Fruit fly (Drosophila melanogaster): ENCODE data around the gene CG4438.

The CG4438 gene

dm6 chr2L:9397888-9398287 is at the start of gene CG4438:
Gene CG4438 (minus strand): TSS chr2L:9397988.
- TF ChIP-seq CG6276 (GFP tag; optimal IDR thresholded peaks at IDR 0.05), result no peak
- no peak for TF ChIP-seq Gug (GFP tag; IDR thresholded peaks at IDR 0.05)
- TF ChIP-seq Lpt (GFP tag; optimal IDR thresholded peaks at IDR 0.05), result no peak
- TF ChIP-seq CG11294 (GFP tag; IDR thresholded peaks at IDR 0.05), result no peak
- TF ChIP-seq Sox14 (GFP tag; optimal IDR thresholded peaks at IDR 0.05), result no peak
- TF ChIP-seq Eip78C (GFP tag), result no peak
- TF ChIP-seq CG3032 (tag; optimal IDR thresholded peaks at IDR 0.05), result no peak
- TF ChIP-seq esn (GFP tag; optimal IDR thresholded peaks at IDR 0.05), result no peak
- TF ChIP-seq Hr39 (GFP tag; optimal IDR thresholded peaks at IDR 0.05), result no peak
- no peak for TF ChIP-seq Eip93F (GFP tag; optimal IDR thresholded peaks at IDR 0.05)
- TF ChIP-seq Eip75B (GFP tag; optimal IDR thresholded peaks at IDR 0.05), result no peak
- no peak for TF ChIP-seq CG8632 (GFP tag; optimal IDR thresholded peaks at IDR 0.05)
- TF ChIP-seq OdsH (GFP tag; optimal IDR thresholded peaks at IDR 0.05), result no peak
- no peak for TF ChIP-seq fkh (GFP tag; optimal IDR thresholded peaks at IDR 0.05)
- TF ChIP-seq eg (GFP tag; IDR thresholded peaks at IDR 0.05), result no peak
- TF ChIP-seq ss (GFP tag; optimal IDR thresholded peaks at IDR 0.05), result no peak
- no peak for TF ChIP-seq CG6854 (GFP tag; optimal IDR thresholded peaks at IDR 0.05)
- TF ChIP-seq CG8119 (GFP tag; IDR thresholded peaks at IDR 0.05), result no peak

- no peak for TF ChIP-seq CG9139 (GFP tag; optimal IDR thresholded peaks at IDR 0.05)
- TF ChIP-seq cyc (GFP tag; optimal IDR thresholded peaks at IDR 0.05), result no peak
- no peak for TF ChIP-seq CG16779 (tag; optimal IDR thresholded peaks at IDR 0.05)
- TF ChIP-seq dsx (GFP tag; optimal IDR thresholded peaks at IDR 0.05; ENCODE audit: poor library complexity, severe bottlenecking), result peak; percentile 26
- no peak for TF ChIP-seq CG3032 (tag; optimal IDR thresholded peaks at IDR 0.05)
- no peak for TF ChIP-seq CG11902 (GFP tag; optimal IDR thresholded peaks at IDR 0.05)
- TF ChIP-seq Eip78C (GFP tag), result peak; percentile 42
- TF ChIP-seq CG8119 (GFP tag; IDR thresholded peaks at IDR 0.05), result no peak
- no peak for TF ChIP-seq svp (GFP tag)
- no peak for TF ChIP-seq net (GFP tag; optimal IDR thresholded peaks at IDR 0.05)
- TF ChIP-seq CG7368 (GFP tag; optimal IDR thresholded peaks at IDR 0.05), result no peak
Observed at dm6 chr2L:9446398-9446945, 48.7 kb upstream of the CG4438 start.

dm6 chr2L:9445753-9446152 is 48.0 kb upstream of the CG4438 start:
- TF ChIP-seq CG3032 (tag; optimal IDR thresholded peaks at IDR 0.05) (no peak), achi (GFP tag; optimal IDR thresholded peaks at IDR 0.05) (no peak), Gug (GFP tag; IDR thresholded peaks at IDR 0.05) (no peak), salr (GFP tag; optimal IDR thresholded peaks at IDR 0.05) (no peak), acj6 (GFP tag; optimal IDR thresholded peaks at IDR 0.05) (no peak), ss (GFP tag; optimal IDR thresholded peaks at IDR 0.05) (no peak), fd85E (GFP tag; optimal IDR thresholded peaks at IDR 0.05) (no peak), dsx (GFP tag; optimal IDR thresholded peaks at IDR 0.05; ENCODE audit: poor library complexity, severe bottlenecking) (no peak), CG6276 (GFP tag; optimal IDR thresholded peaks at IDR 0.05) (no peak), CG7368 (GFP tag; optimal IDR thresholded peaks at IDR 0.05) (no peak), CG16779 (tag; optimal IDR thresholded peaks at IDR 0.05) (no peak), CG6854 (GFP tag; optimal IDR thresholded peaks at IDR 0.05) (no peak), net (GFP tag; optimal IDR thresholded peaks at IDR 0.05) (no peak), topi (GFP tag; optimal IDR thresholded peaks at IDR 0.05) (no peak), CG6808 (GFP tag; optimal IDR thresholded peaks at IDR 0.05) (no peak), fkh (GFP tag; optimal IDR thresholded peaks at IDR 0.05) (no peak), Eip78C (GFP tag) (no peak), CG6163 (GFP tag; IDR thresholded peaks at IDR 0.05) (no peak), Blimp-1 (GFP tag; optimal IDR thresholded peaks at IDR 0.05) (no peak), CG11294 (GFP tag; IDR thresholded peaks at IDR 0.05) (no peak)

dm6 chr2L:9442795-9443287 is 45.1 kb upstream of the CG4438 start:
- TF ChIP-seq CG6808 (GFP tag; optimal IDR thresholded peaks at IDR 0.05) (no peak), Lpt (GFP tag; optimal IDR thresholded peaks at IDR 0.05) (no peak), dac (GFP tag; optimal IDR thresholded peaks at IDR 0.05) (no peak), Eip75B (GFP tag; optimal IDR thresholded peaks at IDR 0.05) (no peak), net (GFP tag; optimal IDR thresholded peaks at IDR 0.05) (no peak), CG8319 (GFP tag; optimal IDR thresholded peaks at IDR 0.05) (no peak), Blimp-1 (GFP tag; optimal IDR thresholded peaks at IDR 0.05) (no peak), CG11762 (GFP tag; optimal IDR thresholded peaks at IDR 0.05; ENCODE audit: insufficient read depth) (no peak), lz (GFP tag; optimal IDR thresholded peaks at IDR 0.05) (no peak), CG11294 (GFP tag; IDR thresholded peaks at IDR 0.05) (no peak), CG3919 (GFP tag; optimal IDR thresholded peaks at IDR 0.05) (no peak)
